Worm (Caenorhabditis elegans) whole organism, early embryonic: ENCODE data around the gene ZK673.4.

Experiments
- ama-1 ChIP-seq: fragments of 150-350 bp; optimal IDR thresholded peaks from 2 replicates; lab custom pipeline; 2014
- hmg-4 ChIP-seq: fragments of 200-800 bp; sonication (Bioruptor generic); optimal IDR thresholded peaks from 2 replicates; lab custom pipeline; 2018; ENCODE audit warnings: mild to moderate bottlenecking, missing genetic modification characterization, missing compliant biosample characterization
- scrt-1 ChIP-seq: fragments of 200-800 bp; sonication (Bioruptor generic); IDR thresholded peaks from 2 replicates; pipeline ENCODE4 v1.3.6; 2022; ENCODE audit warnings: missing genetic modification characterization, missing compliant biosample characterization

ce11 chrII:10443898-10444297 is 8.8 kb upstream of the ZK673.4 start:
- TF ChIP-seq hmg-4 (GFP tag; lab: Kevin White, UChicago) (no peak), ama-1 (lab: Kevin White, UChicago) (no peak), scrt-1 (no peak)
